Worm (Caenorhabditis elegans): Measurements from ENCODE around the gene rfc-4.

rfc-4 gene

DNA sequence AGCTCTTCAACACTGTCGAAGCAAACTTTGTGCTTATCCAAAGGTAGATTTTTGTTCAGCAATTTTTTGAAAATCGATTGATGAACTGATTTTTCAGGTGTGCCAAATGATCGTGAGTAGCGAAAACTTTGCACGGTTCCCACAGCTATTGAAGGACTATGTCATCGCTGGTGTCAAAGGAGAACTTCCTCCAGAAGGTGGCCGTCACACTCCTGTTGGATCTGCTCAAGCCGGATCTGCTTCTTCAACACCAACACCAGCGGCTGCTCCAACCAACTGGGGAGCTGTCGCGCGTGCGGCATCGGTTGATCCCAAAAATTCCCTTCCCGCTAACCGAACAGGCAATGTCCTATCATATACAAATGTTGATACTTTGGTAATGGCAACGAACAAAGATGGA, 18.7 kb upstream of the rfc-4 start:
- no peak for TF ChIP-seq efl-1 (optimal IDR thresholded peaks at IDR 0.05)
- TF ChIP-seq efl-1 (GFP tag; optimal IDR thresholded peaks at IDR 0.05 in 1 of 2), result peak in 1 of 2 experiments; percentile 51
- TF ChIP-seq nhr-71 (tag; optimal IDR thresholded peaks at IDR 0.05), result no peak

DNA sequence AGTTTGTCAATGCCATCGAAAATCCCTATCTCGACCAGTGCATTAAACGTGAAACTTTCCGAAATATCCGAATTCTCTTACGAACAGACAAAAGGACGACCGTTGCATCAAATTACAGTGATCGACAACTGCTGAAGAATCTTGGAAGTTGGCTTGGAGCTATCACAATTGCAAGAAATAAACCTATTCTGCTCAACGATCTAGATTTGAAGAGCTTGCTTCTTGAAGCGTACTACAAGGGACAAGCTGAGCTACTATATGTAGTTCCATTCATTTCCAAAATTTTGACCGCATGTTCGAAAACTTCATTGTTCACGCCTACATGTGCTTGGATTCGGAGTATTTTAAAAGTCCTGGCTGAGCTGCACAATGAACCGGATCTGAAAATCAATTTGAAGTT, 18.1 kb upstream of the rfc-4 start:
- TF ChIP-seq efl-1 (optimal IDR thresholded peaks at IDR 0.05), result no peak
- peak in 1 of 2 experiments; percentile 72 for TF ChIP-seq efl-1 (GFP tag; optimal IDR thresholded peaks at IDR 0.05 in 1 of 2)
- TF ChIP-seq C34B4.2 (tag; optimal IDR thresholded peaks at IDR 0.05), result no peak
- no peak for TF ChIP-seq lin-39 (tag; optimal IDR thresholded peaks at IDR 0.05)
- TF ChIP-seq ets-5 (GFP tag; IDR thresholded peaks at IDR 0.05), result no peak

DNA sequence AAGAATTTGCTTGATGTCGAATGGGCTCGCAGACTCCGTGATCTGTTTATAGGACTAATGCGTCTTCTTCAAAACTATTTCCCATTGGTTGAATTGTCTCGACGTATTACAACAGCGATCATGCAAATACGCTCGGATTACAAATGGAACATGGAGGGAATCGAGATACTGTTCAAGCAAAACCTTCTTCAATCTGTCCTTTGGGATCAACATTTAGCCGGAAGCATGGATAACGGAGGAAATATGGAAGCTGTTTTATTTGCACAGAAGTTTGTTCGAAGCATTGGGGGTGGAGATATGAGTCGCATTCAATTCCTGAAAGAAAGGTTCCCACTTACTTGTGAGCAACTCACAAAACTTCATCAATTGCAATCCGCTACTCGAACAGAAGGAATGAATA, 16.3 kb upstream of the rfc-4 start:
- TF ChIP-seq nhr-20 (tag; optimal IDR thresholded peaks at IDR 0.05) (no peak), efl-1 (optimal IDR thresholded peaks at IDR 0.05) (no peak), efl-1 (GFP tag; optimal IDR thresholded peaks at IDR 0.05 in 1 of 2) (peak in 1 of 2 experiments; percentile 41)

DNA sequence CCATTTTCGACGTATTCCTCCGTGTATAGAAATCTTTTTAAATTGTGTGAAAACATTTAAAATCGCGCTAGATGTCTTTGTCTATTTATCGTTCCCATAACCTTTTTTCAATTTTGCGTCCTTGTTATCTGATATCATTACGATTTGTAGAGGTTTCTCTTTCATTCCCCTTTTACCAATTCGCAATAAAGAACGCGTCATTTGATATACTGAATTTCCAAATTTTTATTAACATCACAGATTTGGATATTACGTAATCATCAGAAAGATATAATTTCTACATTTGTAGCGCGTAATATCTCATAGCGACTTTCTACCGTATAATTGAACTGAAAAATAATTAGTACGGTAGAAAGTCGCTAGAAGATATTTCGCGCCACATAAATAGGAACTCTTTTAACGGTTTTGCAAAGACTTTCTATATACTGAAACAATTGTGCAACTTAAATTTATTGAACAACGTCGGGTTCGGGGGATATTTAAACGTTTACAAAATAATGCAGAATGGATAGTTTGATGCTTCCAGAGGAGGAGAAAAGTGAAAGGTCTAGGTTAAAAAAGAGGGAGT, 13.3 kb upstream of the rfc-4 start:
- TF ChIP-seq lsy-2 (tag; optimal IDR thresholded peaks at IDR 0.05), result no peak
- TF ChIP-seq efl-1 (optimal IDR thresholded peaks at IDR 0.05), result no peak
- no peak for TF ChIP-seq efl-1 (GFP tag; optimal IDR thresholded peaks at IDR 0.05 in 1 of 2)
- TF ChIP-seq fkh-8 (tag; optimal IDR thresholded peaks at IDR 0.05), result no peak
- no peak for TF ChIP-seq nhr-237 (tag; optimal IDR thresholded peaks at IDR 0.05)
- TF ChIP-seq aly-2 (tag; optimal IDR thresholded peaks at IDR 0.05), result peak; percentile 51
- TF ChIP-seq ceh-8 (GFP tag; optimal IDR thresholded peaks at IDR 0.05), result no peak

DNA sequence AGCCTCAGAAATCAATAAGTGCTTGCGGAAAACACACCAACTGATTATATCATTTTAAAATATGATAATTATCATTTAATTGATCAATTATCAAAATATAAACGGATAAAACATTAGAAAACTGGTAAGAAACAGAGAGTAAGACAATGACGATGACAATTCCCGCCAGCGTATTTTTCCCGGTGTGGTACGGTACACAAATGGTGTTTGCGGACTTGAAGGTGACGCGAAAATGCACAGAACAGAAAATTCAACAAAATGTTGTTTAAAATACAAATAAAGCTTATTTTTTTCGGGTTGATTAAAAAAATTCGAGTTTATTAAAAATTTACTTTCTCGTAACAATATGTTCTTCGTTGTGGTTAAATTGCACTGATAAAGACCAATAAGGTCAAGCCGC, 10.9 kb upstream of the rfc-4 start:
- TF ChIP-seq fkh-8 (tag; optimal IDR thresholded peaks at IDR 0.05) (no peak), xbp-1 (tag; optimal IDR thresholded peaks at IDR 0.05) (peak; percentile 7), unc-30 (tag; optimal IDR thresholded peaks at IDR 0.05) (no peak), nhr-71 (tag; optimal IDR thresholded peaks at IDR 0.05) (peak; percentile 34), aha-1 (tag; optimal IDR thresholded peaks at IDR 0.05) (no peak), efl-1 (optimal IDR thresholded peaks at IDR 0.05) (peak; percentile 68 to 70), efl-1 (GFP tag; optimal IDR thresholded peaks at IDR 0.05 in 1 of 2) (peak; percentile 71 to 95), unc-62 (GFP tag; optimal IDR thresholded peaks at IDR 0.05) (no peak), skn-1 (tag; optimal IDR thresholded peaks at IDR 0.05) (peak; percentile 91), swsn-7 (tag; optimal IDR thresholded peaks at IDR 0.05) (peak; percentile 9), isw-1 (GFP tag; IDR thresholded peaks at IDR 0.05) (0 out of 2 replicates have a peak, but pooled peaks have one; percentile 10), C16A3.4 (tag; optimal IDR thresholded peaks at IDR 0.05) (peak; percentile 67), aly-2 (tag; optimal IDR thresholded peaks at IDR 0.05) (peak; percentile 31), nhr-77 (tag; optimal IDR thresholded peaks at IDR 0.05) (no peak), lsy-2 (tag; optimal IDR thresholded peaks at IDR 0.05) (peak; percentile 94 to 98), ztf-11 (tag; optimal IDR thresholded peaks at IDR 0.05) (no peak), mdl-1 (tag; optimal IDR thresholded peaks at IDR 0.05) (peak in 1 of 2 experiments; percentile 31), tbx-2 (tag; optimal IDR thresholded peaks at IDR 0.05) (peak; percentile 2), ceh-63 (GFP tag; optimal IDR thresholded peaks at IDR 0.05) (no peak), fkh-10 (GFP tag; optimal IDR thresholded peaks at IDR 0.05) (peak; percentile 0), lin-35 (GFP tag; optimal IDR thresholded peaks at IDR 0.05) (peak; percentile 67 to 80), mep-1 (tag; optimal IDR thresholded peaks at IDR 0.05) (peak; percentile 75), elt-3 (tag; optimal IDR thresholded peaks at IDR 0.05) (peak in 1 of 6 experiments; percentile 1), nhr-20 (tag; optimal IDR thresholded peaks at IDR 0.05) (peak; percentile 25), dpl-1 (GFP tag; optimal IDR thresholded peaks at IDR 0.05) (peak; percentile 52 to 78 (median 69)), blmp-1 (tag; optimal IDR thresholded peaks at IDR 0.05) (peak; percentile 57), ceh-82 (tag; optimal IDR thresholded peaks at IDR 0.05) (peak in 1 of 3 experiments; percentile 36), F16B12.6 (tag; optimal IDR thresholded peaks at IDR 0.05) (peak; percentile 90), rnt-1 (tag; optimal IDR thresholded peaks at IDR 0.05) (peak; percentile 25), lin-14 (GFP tag; optimal IDR thresholded peaks at IDR 0.05) (peak; percentile 24), nhr-47 (tag; optimal IDR thresholded peaks at IDR 0.05) (peak; percentile 4), ama-1 (optimal IDR thresholded peaks at IDR 0.05) (peak; percentile 40), snu-23 (GFP tag; optimal IDR thresholded peaks at IDR 0.05) (peak; percentile 49), nhr-84 (tag; optimal IDR thresholded peaks at IDR 0.05) (no peak)

Measured in whole organism, L1 larva.